Fruit fly (Drosophila melanogaster): ENCODE data around the gene beta-Spec.

The beta-Spec gene

dm6 chrX:17696637-17697036 lies 39.5 kb downstream of the beta-Spec start (continued):
- TF ChIP-seq bigmax (GFP tag; optimal IDR thresholded peaks at IDR 0.05) (no peak), CG4617 (GFP tag; optimal IDR thresholded peaks at IDR 0.05; ENCODE audit: borderline replicate concordance) (no peak), Med (GFP tag) (peak; percentile 91), ttk (GFP tag; IDR thresholded peaks at IDR 0.05) (peak; percentile 50; the same call in 1 of the 2 replicates), ssp (GFP tag; IDR thresholded peaks at IDR 0.05) (no peak), gfzf (GFP tag; optimal IDR thresholded peaks at IDR 0.05) (no peak), Tbp (GFP tag; optimal IDR thresholded peaks at IDR 0.05) (no peak), CG11093 (GFP tag; IDR thresholded peaks at IDR 0.05) (no peak), HmgD (GFP tag; optimal IDR thresholded peaks at IDR 0.05) (no peak), vvl (GFP tag; IDR thresholded peaks at IDR 0.05) (peak; percentile 77), H15 (GFP tag; IDR thresholded peaks at IDR 0.05) (peak; percentile 50; the same call in 1 of the 3 replicates), tna (GFP tag; IDR thresholded peaks at IDR 0.05; ENCODE audit: partially characterized antibody) (no peak), CTCF (GFP tag; optimal IDR thresholded peaks at IDR 0.05) (no peak), CG31441 (GFP tag; IDR thresholded peaks at IDR 0.05) (peak; percentile 50; the same call in 1 of the 2 replicates), trem (tag; optimal IDR thresholded peaks at IDR 0.05) (no peak), nmo (GFP tag; optimal IDR thresholded peaks at IDR 0.05) (peak; percentile 60), CG16815 (GFP tag; optimal IDR thresholded peaks at IDR 0.05) (peak; percentile 25), CG9876 (GFP tag; optimal IDR thresholded peaks at IDR 0.05) (no peak), Sox100B (GFP tag; optimal IDR thresholded peaks at IDR 0.05) (peak; percentile 0), CG8359 (GFP tag; optimal IDR thresholded peaks at IDR 0.05; ENCODE audit: borderline replicate concordance) (no peak), Usf (GFP tag; optimal IDR thresholded peaks at IDR 0.05) (no peak), TFAM (GFP tag; optimal IDR thresholded peaks at IDR 0.05) (no peak), Kr (GFP tag; optimal IDR thresholded peaks at IDR 0.05) (no peak), CG7556 (GFP tag; optimal IDR thresholded peaks at IDR 0.05) (peak; percentile 58), CG2116 (GFP tag; optimal IDR thresholded peaks at IDR 0.05) (no peak), CG8944 (GFP tag; optimal IDR thresholded peaks at IDR 0.05) (no peak), Hr51 (GFP tag; optimal IDR thresholded peaks at IDR 0.05) (peak in 1 of 2 experiments; percentile 70), pb (GFP tag; optimal IDR thresholded peaks at IDR 0.05) (no peak), CG3281 (GFP tag; optimal IDR thresholded peaks at IDR 0.05) (peak; percentile 54), Sox102F (GFP tag; optimal IDR thresholded peaks at IDR 0.05) (peak; percentile 70), E2f2 (GFP tag; IDR thresholded peaks at IDR 0.05) (peak; percentile 41), CG3995 (GFP tag; optimal IDR thresholded peaks at IDR 0.05) (no peak), Bteb2 (GFP tag; optimal IDR thresholded peaks at IDR 0.05) (peak; percentile 11), Hr39 (optimal IDR thresholded peaks at IDR 0.05) (no peak), dm (GFP tag; optimal IDR thresholded peaks at IDR 0.05) (no peak), Poxn (GFP tag; IDR thresholded peaks at IDR 0.05) (0 out of 2 replicates have a peak, but pooled peaks have one; percentile 24), ap (GFP tag; IDR thresholded peaks at IDR 0.05) (no peak), aop (GFP tag; IDR thresholded peaks at IDR 0.05) (no peak), CG7928 (GFP tag; optimal IDR thresholded peaks at IDR 0.05) (no peak), CG2712 (tag; optimal IDR thresholded peaks at IDR 0.05) (peak; percentile 54), CG15011 (GFP tag; optimal IDR thresholded peaks at IDR 0.05) (peak; percentile 17), CG16779 (GFP tag; IDR thresholded peaks at IDR 0.05) (0 out of 2 replicates have a peak, but pooled peaks have one; percentile 18), MBD-R2 (GFP tag; IDR thresholded peaks at IDR 0.05) (peak; percentile 43; the same call in 1 of the 2 replicates), HmgZ (tag; optimal IDR thresholded peaks at IDR 0.05) (peak; percentile 48), disco-r (GFP tag; optimal IDR thresholded peaks at IDR 0.05) (no peak), gt (GFP tag; IDR thresholded peaks at IDR 0.05) (no peak), CG10979 (tag; optimal IDR thresholded peaks at IDR 0.05) (no peak), lilli (GFP tag; optimal IDR thresholded peaks at IDR 0.05) (peak; percentile 53), Optix (GFP tag; IDR thresholded peaks at IDR 0.05) (no peak), CG13775 (GFP tag; optimal IDR thresholded peaks at IDR 0.05) (peak; percentile 7), Lpt (GFP tag; optimal IDR thresholded peaks at IDR 0.05) (no peak), Dll (GFP tag; IDR thresholded peaks at IDR 0.05; ENCODE audit: partially characterized antibody) (no peak), Ada2b (GFP tag; IDR thresholded peaks at IDR 0.05) (peak; percentile 68)
